Worm (Caenorhabditis elegans) whole organism, L4/young adult: ENCODE data around the gene vab-23.

Source experiments
- W03F9.2 ChIP-seq: fragments of 150-350 bp; optimal IDR thresholded peaks from 2 replicates; lab custom pipeline; 2014; ENCODE audit warnings: missing biosample characterization, missing genetic modification characterization
- dao-5 ChIP-seq: sonication (generic microtip); optimal IDR thresholded peaks from 2 replicates; lab custom pipeline; 2016; ENCODE audit warnings: missing genotype, missing genetic modification characterization, moderate library complexity, missing compliant biosample characterization

DNA sequence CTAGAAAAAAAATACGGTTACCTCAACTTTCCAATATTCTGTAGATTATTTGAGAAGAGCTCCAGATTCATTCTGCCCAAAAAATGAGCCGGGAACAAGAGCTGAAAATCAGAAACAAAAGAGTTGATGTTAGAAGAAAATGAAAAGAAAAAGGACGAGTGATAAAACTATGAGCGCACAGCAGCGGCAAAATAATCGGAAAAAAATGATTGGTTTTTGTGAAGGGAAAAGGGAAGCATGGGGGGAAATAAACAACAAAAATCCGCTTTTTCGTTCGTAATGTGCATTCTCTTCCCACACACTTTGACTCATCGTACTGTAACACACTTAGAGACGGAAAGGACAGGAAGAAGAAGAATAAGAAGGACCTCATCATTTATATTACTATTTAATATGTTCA is 7.7 kb downstream of the vab-23 start, which contains the start of gene ZK930.2:
- TF ChIP-seq dao-5 (tag; lab: Kevin White, UChicago) (no peak), W03F9.2 (no peak)
